Worm (Caenorhabditis elegans): ENCODE measurements around the gene crn-4.

The crn-4 gene

ce11 chrX:2216662-2217061, 41.2 kb downstream of the crn-4 start (continued):
- TF ChIP-seq zip-4 (GFP tag; optimal IDR thresholded peaks at IDR 0.05) = no peak
- TF ChIP-seq ceh-82 (tag; optimal IDR thresholded peaks at IDR 0.05) = no peak
- no peak for TF ChIP-seq ces-1 (GFP tag; optimal IDR thresholded peaks at IDR 0.05)
- no peak for TF ChIP-seq ceh-8 (GFP tag; optimal IDR thresholded peaks at IDR 0.05)
- no peak for TF ChIP-seq irx-1 (tag; optimal IDR thresholded peaks at IDR 0.05)

ce11 chrX:2216242-2216641, 41.7 kb downstream of the crn-4 start:
- TF ChIP-seq rnt-1 (tag; optimal IDR thresholded peaks at IDR 0.05) = peak; percentile 31
- TF ChIP-seq ces-1 (GFP tag; optimal IDR thresholded peaks at IDR 0.05) = no peak
- TF ChIP-seq efl-1 (optimal IDR thresholded peaks at IDR 0.05) = no peak
- TF ChIP-seq efl-1 (GFP tag; optimal IDR thresholded peaks at IDR 0.05 in 1 of 2) = peak in 1 of 2 experiments; percentile 7
- TF ChIP-seq pag-3 (tag; optimal IDR thresholded peaks at IDR 0.05; ENCODE audit: borderline replicate concordance, insufficient read depth) = peak; percentile 52
- no peak for TF ChIP-seq dpl-1 (GFP tag; optimal IDR thresholded peaks at IDR 0.05)
- TF ChIP-seq hpl-2 (GFP tag; optimal IDR thresholded peaks at IDR 0.05) = no peak
- no peak for TF ChIP-seq nhr-76 (tag; optimal IDR thresholded peaks at IDR 0.05)
- no peak for TF ChIP-seq C34B4.2 (tag; optimal IDR thresholded peaks at IDR 0.05)
- no peak for TF ChIP-seq C16A3.4 (tag; optimal IDR thresholded peaks at IDR 0.05)
- no peak for TF ChIP-seq fkh-8 (tag; optimal IDR thresholded peaks at IDR 0.05)
- no peak for TF ChIP-seq aha-1 (tag; optimal IDR thresholded peaks at IDR 0.05)
- no peak for TF ChIP-seq lin-14 (GFP tag; optimal IDR thresholded peaks at IDR 0.05)
- TF ChIP-seq hlh-17 (GFP tag; optimal IDR thresholded peaks at IDR 0.05; ENCODE audit: borderline replicate concordance) = no peak
- TF ChIP-seq mef-2 (tag; optimal IDR thresholded peaks at IDR 0.05) = no peak
- no peak for TF ChIP-seq lin-15B (tag; optimal IDR thresholded peaks at IDR 0.05)
- TF ChIP-seq nhr-11 (tag; optimal IDR thresholded peaks at IDR 0.05) = no peak
- no peak for TF ChIP-seq fkh-4 (tag; optimal IDR thresholded peaks at IDR 0.05; ENCODE audit: borderline replicate concordance)

- peak; percentile 89 for TF ChIP-seq lin-14 (GFP tag; optimal IDR thresholded peaks at IDR 0.05)
- TF ChIP-seq sox-4 (tag; optimal IDR thresholded peaks at IDR 0.05) = no peak
- peak in 1 of 2 experiments; percentile 60 for TF ChIP-seq lsy-2 (tag; optimal IDR thresholded peaks at IDR 0.05)
- no peak for TF ChIP-seq unc-98 (GFP tag; IDR thresholded peaks at IDR 0.05)
- TF ChIP-seq aly-2 (tag; optimal IDR thresholded peaks at IDR 0.05) = no peak
- peak; percentile 17 for TF ChIP-seq lin-13 (GFP tag; optimal IDR thresholded peaks at IDR 0.05)
- TF ChIP-seq snu-23 (GFP tag; optimal IDR thresholded peaks at IDR 0.05) = peak; percentile 68
- TF ChIP-seq elt-2 (tag; optimal IDR thresholded peaks at IDR 0.05) = peak; percentile 54
- TF ChIP-seq egl-27 (tag; optimal IDR thresholded peaks at IDR 0.05) = peak in 1 of 2 experiments; percentile 58
- no peak for TF ChIP-seq fkh-8 (tag; optimal IDR thresholded peaks at IDR 0.05)
- peak in 1 of 2 experiments; percentile 83 for TF ChIP-seq mdl-1 (tag; optimal IDR thresholded peaks at IDR 0.05)
- peak; percentile 53 for TF ChIP-seq tbx-2 (tag; optimal IDR thresholded peaks at IDR 0.05)
- peak; percentile 19 for TF ChIP-seq C16A3.4 (tag; optimal IDR thresholded peaks at IDR 0.05)
- TF ChIP-seq nhr-71 (tag; optimal IDR thresholded peaks at IDR 0.05) = peak; percentile 76
- peak; percentile 71 for TF ChIP-seq nhr-20 (tag; optimal IDR thresholded peaks at IDR 0.05)
- TF ChIP-seq unc-130 (tag; optimal IDR thresholded peaks at IDR 0.05) = peak; percentile 55
- TF ChIP-seq ztf-4 (tag; optimal IDR thresholded peaks at IDR 0.05) = no peak
- TF ChIP-seq nhr-11 (tag; optimal IDR thresholded peaks at IDR 0.05) = no peak
- TF ChIP-seq elt-3 (tag; optimal IDR thresholded peaks at IDR 0.05) = peak; percentile 69 to 78 (median 74)
- no peak for TF ChIP-seq efl-3 (GFP tag; optimal IDR thresholded peaks at IDR 0.05)
- peak in 1 of 2 experiments; percentile 72 for TF ChIP-seq lin-35 (GFP tag; optimal IDR thresholded peaks at IDR 0.05)
- TF ChIP-seq nhr-19 (GFP tag; conservative IDR thresholded peaks at IDR 0.05) = no peak; the same call in 1 of the 2 replicates
- peak; percentile 68 for TF ChIP-seq skn-1 (tag; optimal IDR thresholded peaks at IDR 0.05)
- 0 out of 2 replicates have a peak, but pooled peaks have one; percentile 43 for TF ChIP-seq grh-1 (GFP tag; IDR thresholded peaks at IDR 0.05)
- peak; percentile 1 for TF ChIP-seq mep-1 (tag; optimal IDR thresholded peaks at IDR 0.05)
- peak; percentile 100 for TF ChIP-seq pag-3 (tag; optimal IDR thresholded peaks at IDR 0.05; ENCODE audit: borderline replicate concordance, insufficient read depth)
- TF ChIP-seq rnt-1 (tag; optimal IDR thresholded peaks at IDR 0.05) = peak; percentile 48
- peak in 1 of 3 experiments; percentile 11 for TF ChIP-seq dpl-1 (GFP tag; optimal IDR thresholded peaks at IDR 0.05)
- peak; percentile 48 for TF ChIP-seq blmp-1 (tag; optimal IDR thresholded peaks at IDR 0.05)
- peak; percentile 67 for TF ChIP-seq nhr-90 (tag; optimal IDR thresholded peaks at IDR 0.05; ENCODE audit: poor library complexity)
- TF ChIP-seq nhr-85 (tag) = peak; percentile 93
- TF ChIP-seq nhr-47 (tag; optimal IDR thresholded peaks at IDR 0.05) = peak; percentile 48
- no peak for TF ChIP-seq fkh-4 (tag; optimal IDR thresholded peaks at IDR 0.05; ENCODE audit: borderline replicate concordance)
Measured at ce11 chrX:2215108-2215507, 42.8 kb downstream of the crn-4 start.
